Fruit fly (Drosophila melanogaster) whole organism, embryonic: ENCODE data around the gene Dh31.

Experiments used
- Blimp-1 ChIP-seq: fragments of 200-800 bp; sonication (Bioruptor generic); optimal IDR thresholded peaks from 3 replicates; lab custom pipeline; 2018; ENCODE audit warnings: missing biosample characterization, missing genetic modification characterization, mild to moderate bottlenecking, moderate library complexity, missing genetic modification reagents
- CG10209 ChIP-seq: fragments of 200-800 bp; sonication (Bioruptor generic); optimal IDR thresholded peaks from 3 replicates; lab custom pipeline; 2017; ENCODE audit warnings: missing biosample characterization, mild to moderate bottlenecking, missing genetic modification characterization, missing genetic modification reagents
- CG11504 ChIP-seq: fragments of 200-800 bp; sonication (Bioruptor generic); optimal IDR thresholded peaks from 3 replicates; lab custom pipeline; 2019; ENCODE audit warnings: missing biosample characterization, mild to moderate bottlenecking, missing genetic modification characterization, moderate library complexity
- CG13424 ChIP-seq: fragments of 200-800 bp; sonication (Bioruptor generic); optimal IDR thresholded peaks from 2 replicates; lab custom pipeline; 2019; ENCODE audit warnings: missing biosample characterization, mild to moderate bottlenecking, missing genetic modification characterization, moderate library complexity
- CG14441 ChIP-seq: fragments of 200-800 bp; sonication (Bioruptor generic); IDR thresholded peaks from 2 replicates; pipeline ENCODE4 v1.3.6; 2022; ENCODE audit warnings: missing biosample characterization, missing genetic modification characterization
- CG15696 ChIP-seq: fragments of 200-800 bp; sonication (Bioruptor generic); optimal IDR thresholded peaks from 2 replicates; lab custom pipeline; 2019; ENCODE audit warnings: missing biosample characterization, mild to moderate bottlenecking, missing genetic modification characterization, moderate library complexity
- CG17361 ChIP-seq: fragments of 200-800 bp; sonication (Bioruptor generic); IDR thresholded peaks from 3 replicates; pipeline ENCODE4 v1.3.6; 2022; ENCODE audit warnings: missing biosample characterization, missing genetic modification characterization
- CG17829 ChIP-seq: fragments of 200-800 bp; optimal IDR thresholded peaks from 2 replicates; lab custom pipeline; 2019; ENCODE audit warnings: missing biosample characterization, mild to moderate bottlenecking, missing genetic modification characterization, moderate library complexity
- CG18262 ChIP-seq: fragments of 200-800 bp; optimal IDR thresholded peaks from 3 replicates; lab custom pipeline; 2019; ENCODE audit warnings: missing biosample characterization, mild to moderate bottlenecking, missing genetic modification characterization, moderate library complexity
- CG2199 ChIP-seq: fragments of 200-800 bp; sonication (Bioruptor generic); IDR thresholded peaks from 3 replicates; pipeline ENCODE4 v1.3.6; 2022; ENCODE audit warnings: missing biosample characterization, missing genetic modification characterization
- CG2712 ChIP-seq: fragments of 200-800 bp; optimal IDR thresholded peaks from 3 replicates; lab custom pipeline; 2019; ENCODE audit warnings: missing biosample characterization, mild to moderate bottlenecking, missing genetic modification characterization, moderate library complexity
- CG4820 ChIP-seq: fragments of 200-800 bp; sonication (Bioruptor generic); optimal IDR thresholded peaks from 3 replicates; lab custom pipeline; 2016; ENCODE audit warnings: missing biosample characterization, missing genetic modification characterization
- CG6254 ChIP-seq: fragments of 200-800 bp; sonication (Bioruptor generic); optimal IDR thresholded peaks from 3 replicates; lab custom pipeline; 2017; ENCODE audit warnings: mild to moderate bottlenecking, missing biosample characterization, missing genetic modification reagents, missing genetic modification characterization
- CG6689 ChIP-seq: fragments of 200-800 bp; sonication (Bioruptor generic); IDR thresholded peaks from 2 replicates; pipeline ENCODE4 v1.3.6; 2022; ENCODE audit warnings: missing biosample characterization, missing genetic modification characterization
- CG9437 ChIP-seq: fragments of 200-800 bp; sonication (Bioruptor generic); optimal IDR thresholded peaks from 2 replicates; lab custom pipeline; 2018; ENCODE audit warnings: missing biosample characterization, mild to moderate bottlenecking, missing genetic modification characterization
- CG9727 ChIP-seq: fragments of 200-800 bp; sonication (Bioruptor generic); optimal IDR thresholded peaks from 3 replicates; lab custom pipeline; 2017; ENCODE audit warnings: missing biosample characterization, mild to moderate bottlenecking, missing genetic modification characterization
- CTCF ChIP-seq: fragments of 200-800 bp; sonication (Bioruptor generic); optimal IDR thresholded peaks from 2 replicates; lab custom pipeline; 2017; ENCODE audit warnings: missing biosample characterization, mild to moderate bottlenecking, missing genetic modification characterization, moderate library complexity
- CoRest ChIP-seq: fragments of 200-800 bp; sonication (Bioruptor generic); optimal IDR thresholded peaks from 3 replicates; lab custom pipeline; 2018; ENCODE audit warnings: missing biosample characterization, mild to moderate bottlenecking, missing genetic modification characterization, moderate library complexity
- Hr3 ChIP-seq: fragments of 200-800 bp; sonication (Bioruptor generic); optimal IDR thresholded peaks from 3 replicates; lab custom pipeline; 2016; ENCODE audit warnings: missing biosample characterization, missing genetic modification characterization
- Med ChIP-seq: fragments of 200-800 bp; sonication (Bioruptor generic); peaks from one replicate; lab custom pipeline; 2016; ENCODE audit warnings: missing biosample characterization, missing genetic modification characterization, mild to moderate bottlenecking, inconsistent platforms, moderate library complexity
- NC2α ChIP-seq: fragments of 200-800 bp; sonication (Bioruptor generic); optimal IDR thresholded peaks from 2 replicates; lab custom pipeline; 2016; ENCODE audit warnings: missing biosample characterization, missing genetic modification characterization
- PHDP ChIP-seq: fragments of 200-800 bp; sonication (Bioruptor generic); optimal IDR thresholded peaks from 3 replicates; lab custom pipeline; 2018; ENCODE audit warnings: missing biosample characterization, mild to moderate bottlenecking, missing genetic modification characterization, moderate library complexity
- Pdp1 ChIP-seq, 2 experiments: fragments of 200-800 bp; sonication (Bioruptor generic); optimal IDR thresholded peaks; 3 replicates each; lab custom pipeline; 2016; ENCODE audit warnings: missing biosample characterization in 2 of 2, missing genetic modification characterization in 2 of 2, mild to moderate bottlenecking in 1 of 2, moderate library complexity in 1 of 2
- Sox102F ChIP-seq: fragments of 200-800 bp; sonication (Bioruptor generic); optimal IDR thresholded peaks from 2 replicates; lab custom pipeline; 2018; ENCODE audit warnings: missing biosample characterization, mild to moderate bottlenecking, missing genetic modification characterization, moderate library complexity
- Spps ChIP-seq: fragments of 200-800 bp; sonication (Bioruptor generic); optimal IDR thresholded peaks from 2 replicates; lab custom pipeline; 2018; ENCODE audit warnings: missing biosample characterization, mild to moderate bottlenecking, missing genetic modification characterization
- Xbp1 ChIP-seq: fragments of 200-800 bp; sonication (Bioruptor generic); optimal IDR thresholded peaks from 3 replicates; lab custom pipeline; 2016; ENCODE audit warnings: missing biosample characterization, mild to moderate bottlenecking, missing genetic modification characterization
- Xrp1 ChIP-seq: fragments of 200-800 bp; sonication (Bioruptor generic); IDR thresholded peaks from 2 replicates; pipeline ENCODE4 v1.3.6; 2022; ENCODE audit warnings: missing biosample characterization, missing genetic modification characterization
- bsh ChIP-seq, 2 experiments: fragments of 200-800 bp; sonication (Bioruptor generic); optimal IDR thresholded peaks; 2 replicates each; lab custom pipeline; 2017 to 2018; ENCODE audit warnings: mild to moderate bottlenecking in 2 of 2, missing biosample characterization in 2 of 2, missing genetic modification characterization in 2 of 2, moderate library complexity in 1 of 2
- dmrt11E ChIP-seq: fragments of 200-800 bp; sonication (Bioruptor generic); optimal IDR thresholded peaks from 3 replicates; lab custom pipeline; 2018; ENCODE audit warnings: missing biosample characterization, mild to moderate bottlenecking, missing genetic modification characterization, moderate library complexity
- lola ChIP-seq, 3 experiments: fragments of >200 bp in 2 of 3; fragments of 200-800 bp in 1 of 3; sonication (Bioruptor generic) in 1 of 3; optimal IDR thresholded peaks; 2 replicates each; lab custom pipeline; 2017 to 2019; ENCODE audit warnings: missing biosample characterization in 3 of 3, missing genetic modification characterization in 3 of 3, mild to moderate bottlenecking in 1 of 3, moderate library complexity in 1 of 3
- nom ChIP-seq: fragments of 200-800 bp; sonication (Bioruptor generic); optimal IDR thresholded peaks from 2 replicates; lab custom pipeline; 2017; ENCODE audit warnings: missing biosample characterization, missing genetic modification characterization, mild to moderate bottlenecking, moderate library complexity, missing genetic modification reagents
- peb ChIP-seq: fragments of 200-800 bp; sonication (Bioruptor generic); IDR thresholded peaks from 2 replicates; pipeline ENCODE4 v1.3.6; 2022; ENCODE audit warnings: missing biosample characterization, missing genetic modification characterization
- phol ChIP-seq: fragments of 200-800 bp; sonication (Bioruptor generic); optimal IDR thresholded peaks from 3 replicates; lab custom pipeline; 2018; ENCODE audit warnings: missing biosample characterization, mild to moderate bottlenecking, missing genetic modification characterization, moderate library complexity
- row ChIP-seq: fragments of 200-800 bp; sonication (Bioruptor generic); IDR thresholded peaks from 3 replicates; pipeline ENCODE4 v1.3.6; 2022; ENCODE audit warnings: missing biosample characterization, missing genetic modification characterization
- sc ChIP-seq, 3 experiments: fragments of >200 bp in 2 of 3; fragments of 200-800 bp in 1 of 3; sonication (Bioruptor generic) in 1 of 3; optimal IDR thresholded peaks; 2 replicates in 2 of 3; 3 replicates in 1 of 3; lab custom pipeline; 2017; ENCODE audit warnings: mild to moderate bottlenecking in 1 of 3, missing biosample characterization in 1 of 3, missing genetic modification characterization in 1 of 3, missing genetic modification reagents in 1 of 3
- sisA ChIP-seq: fragments of 200-800 bp; sonication (Bioruptor generic); IDR thresholded peaks from 2 replicates; pipeline ENCODE4 v1.3.6; 2022; ENCODE audit warnings: missing biosample characterization, missing genetic modification characterization
- tap ChIP-seq: fragments of 200-800 bp; optimal IDR thresholded peaks from 3 replicates; lab custom pipeline; 2019; ENCODE audit warnings: missing biosample characterization, mild to moderate bottlenecking, missing genetic modification characterization, moderate library complexity
- ttk ChIP-seq: fragments of 200-800 bp; sonication (Bioruptor generic); IDR thresholded peaks from 2 replicates; pipeline ENCODE4 v2.1.2; 2022; ENCODE audit warnings: missing biosample characterization, missing genetic modification characterization
- vvl ChIP-seq: fragments of 200-800 bp; sonication (Bioruptor generic); IDR thresholded peaks from 2 replicates; pipeline ENCODE4 v1.3.6; 2022; ENCODE audit warnings: missing biosample characterization, missing genetic modification characterization
- wor ChIP-seq: fragments of 200-800 bp; sonication (Bioruptor generic); IDR thresholded peaks from 2 replicates; pipeline ENCODE4 v1.3.6; 2022; ENCODE audit warnings: missing biosample characterization, missing genetic modification characterization
- zen ChIP-seq: fragments of 200-800 bp; sonication (Bioruptor generic); optimal IDR thresholded peaks from 3 replicates; lab custom pipeline; 2018; ENCODE audit warnings: missing biosample characterization, mild to moderate bottlenecking, missing genetic modification characterization, moderate library complexity

The Dh31 gene

DNA sequence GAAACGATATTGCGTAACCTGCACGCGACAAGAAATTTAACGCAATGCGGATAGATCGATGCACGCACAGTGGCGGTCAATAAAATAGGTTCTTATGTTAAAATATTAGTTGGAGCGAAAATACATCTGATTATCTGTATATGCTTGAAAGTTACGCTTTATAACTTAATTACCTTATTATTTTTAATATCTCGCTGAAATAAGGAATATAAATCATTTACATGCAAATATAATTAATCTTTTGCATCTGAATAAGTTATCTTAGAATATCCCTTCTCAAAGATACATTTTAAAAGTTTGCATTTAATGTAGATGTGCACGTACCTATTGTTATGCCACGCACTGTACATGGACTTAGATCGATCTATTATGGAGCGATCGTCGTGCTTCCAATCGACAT, 35.0 kb downstream of the Dh31 start (continued):
- TF ChIP-seq phol (tag; lab: Kevin White, UChicago) (peak; percentile 71), vvl (GFP tag; lab: Robert Waterston, UW) (0 out of 2 replicates have a peak, but pooled peaks have one; percentile 20), CG9727 (GFP tag; lab: Kevin White, UChicago) (peak; percentile 60), CG2712 (tag; lab: Kevin White, UChicago) (peak; percentile 72), CG4820 (peak; percentile 50), dmrt11E (tag; lab: Kevin White, UChicago) (peak; percentile 76), Sox102F (GFP tag; lab: Kevin White, UChicago) (peak; percentile 36), bsh (GFP tag; optimal IDR thresholded peaks at IDR 0.05; lab: Kevin White, UChicago) (peak; percentile 55 to 68), CG2199 (no peak), CG6689 (GFP tag; lab: Robert Waterston, UW) (peak; percentile 62), peb (GFP tag; lab: Robert Waterston, UW) (no peak), CG14441 (GFP tag; lab: Robert Waterston, UW) (no peak), CoRest (peak; percentile 32), Pdp1 (GFP tag; optimal IDR thresholded peaks at IDR 0.05; lab: Kevin White, UChicago) (peak in 1 of 2 experiments; percentile 42), row (GFP tag; lab: Robert Waterston, UW) (peak; percentile 50), CG18262 (peak; percentile 72), CG17361 (GFP tag; lab: Robert Waterston, UW) (peak; percentile 60), CG15696 (peak; percentile 57), NC2α (GFP tag; lab: Kevin White, UChicago) (no peak), CG13424 (tag; lab: Kevin White, UChicago) (peak; percentile 31), wor (GFP tag; lab: Robert Waterston, UW) (no peak), Med (GFP tag; lab: Kevin White, UChicago) (no peak), Xrp1 (peak; percentile 63), CG10209 (GFP tag; lab: Kevin White, UChicago) (peak; percentile 19), CG17829 (tag; lab: Kevin White, UChicago) (peak; percentile 64), lola (GFP tag; optimal IDR thresholded peaks at IDR 0.05; lab: Kevin White, UChicago) (peak in 1 of 3 experiments; percentile 74), sc (optimal IDR thresholded peaks at IDR 0.05; lab: Kevin White, UChicago) (no peak), sc (GFP tag; optimal IDR thresholded peaks at IDR 0.05; lab: Kevin White, UChicago) (peak; percentile 27), Hr3 (GFP tag; lab: Kevin White, UChicago) (peak; percentile 15), Xbp1 (GFP tag; lab: Kevin White, UChicago) (peak; percentile 17), nom (GFP tag; lab: Kevin White, UChicago) (peak; percentile 14), PHDP (tag; lab: Kevin White, UChicago) (peak; percentile 15), CG11504 (tag; lab: Kevin White, UChicago) (peak; percentile 50), Spps (tag; lab: Kevin White, UChicago) (peak; percentile 38), CG9437 (GFP tag; lab: Kevin White, UChicago) (peak; percentile 9), tap (peak; percentile 11), zen (peak; percentile 60), CTCF (GFP tag; lab: Kevin White, UChicago) (no peak), sisA (GFP tag; lab: Robert Waterston, UW) (peak; percentile 17; the same call in 1 of the 2 replicates), Blimp-1 (GFP tag; lab: Kevin White, UChicago) (peak; percentile 56), CG6254 (GFP tag; lab: Kevin White, UChicago) (peak; percentile 29), ttk (GFP tag; lab: Robert Waterston, UW) (no peak)
